Worm (Caenorhabditis elegans) whole organism, L3 larva: ENCODE data around the gene M05D6.8.

Experiments
- ama-1 ChIP-seq: fragments of 150-350 bp; optimal IDR thresholded peaks from 2 replicates; lab custom pipeline; 2018
- egl-27 ChIP-seq: sonication (generic microtip); optimal IDR thresholded peaks from 4 replicates; lab custom pipeline; 2017; ENCODE audit warnings: missing biosample characterization, missing genetic modification reagents, missing genetic modification characterization
- fos-1 ChIP-seq: fragments of 150-350 bp; optimal IDR thresholded peaks from 2 replicates; lab custom pipeline; 2014; ENCODE audit warnings: missing biosample characterization, missing genetic modification characterization

DNA sequence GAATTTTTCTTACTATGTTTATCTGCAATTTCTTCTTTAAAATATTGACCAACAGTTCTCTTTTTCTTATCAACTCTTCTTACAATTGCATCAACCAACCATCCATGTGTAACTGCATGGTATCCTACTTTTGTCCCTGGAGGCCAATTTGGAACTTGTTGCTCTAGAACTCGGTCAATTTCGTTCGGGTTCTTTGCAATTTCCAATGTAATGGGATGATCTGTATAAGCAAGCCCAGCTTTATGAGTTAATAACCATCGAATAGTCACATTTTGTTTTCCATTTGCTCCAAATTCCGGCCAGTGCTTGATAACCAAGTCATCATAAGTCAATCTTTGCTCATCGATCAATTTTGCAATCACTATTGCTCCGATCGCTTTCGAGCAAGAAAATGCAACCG, 8.3 kb upstream of the M05D6.8 start:
- TF ChIP-seq fos-1 (tag; lab: Kevin White, UChicago), result no peak
- TF ChIP-seq egl-27 (tag; lab: Kevin White, UChicago), result no peak
- TF ChIP-seq ama-1 (lab: Kevin White, UChicago), result peak; percentile 83
